Fruit fly (Drosophila melanogaster) whole organism, embryonic: ENCODE data around the gene Rrp45.
A peak's percentile ranks its signal among the peaks of the same experiment; 100 is the strongest.

Source experiments
- Adf1 ChIP-seq: fragments of 200-800 bp; sonication (Bioruptor generic); IDR thresholded peaks from 2 replicates; pipeline ENCODE4 v1.3.6; 2022; ENCODE audit warnings: missing biosample characterization, missing genetic modification characterization
- CG10209 ChIP-seq: fragments of 200-800 bp; sonication (Bioruptor generic); optimal IDR thresholded peaks from 3 replicates; lab custom pipeline; 2017; ENCODE audit warnings: missing biosample characterization, mild to moderate bottlenecking, missing genetic modification characterization, missing genetic modification reagents
- CG10565 ChIP-seq: fragments of 200-800 bp; sonication (Bioruptor generic); optimal IDR thresholded peaks from 3 replicates; lab custom pipeline; 2016; ENCODE audit warnings: missing biosample characterization, mild to moderate bottlenecking, missing genetic modification characterization
- CG1603 ChIP-seq: fragments of 200-800 bp; sonication (Bioruptor generic); optimal IDR thresholded peaks from 2 replicates; lab custom pipeline; 2019; ENCODE audit warnings: missing biosample characterization, mild to moderate bottlenecking, missing genetic modification characterization, moderate library complexity
- CG2889 ChIP-seq: fragments of 200-800 bp; sonication (Bioruptor generic); IDR thresholded peaks from 3 replicates; pipeline ENCODE4 v1.3.6; 2022; ENCODE audit warnings: missing biosample characterization, missing genetic modification characterization
- CG30403 ChIP-seq: fragments of 200-800 bp; sonication (Bioruptor generic); optimal IDR thresholded peaks from 3 replicates; lab custom pipeline; 2016; ENCODE audit warnings: missing biosample characterization, missing genetic modification characterization
- CG32532 ChIP-seq: fragments of 200-800 bp; sonication (Bioruptor generic); IDR thresholded peaks from 2 replicates; pipeline ENCODE4 v1.3.6; 2022; ENCODE audit warnings: missing biosample characterization, missing genetic modification characterization
- CG4707 ChIP-seq: fragments of 200-800 bp; sonication (Bioruptor generic); optimal IDR thresholded peaks from 2 replicates; lab custom pipeline; 2018; ENCODE audit warnings: missing biosample characterization, mild to moderate bottlenecking, missing genetic modification characterization, moderate library complexity
- CG6683 ChIP-seq: fragments of 200-800 bp; sonication (Bioruptor generic); optimal IDR thresholded peaks from 2 replicates; lab custom pipeline; 2017; ENCODE audit warnings: missing biosample characterization, mild to moderate bottlenecking, missing genetic modification characterization, missing genetic modification reagents
- CG6689 ChIP-seq: fragments of 200-800 bp; sonication (Bioruptor generic); IDR thresholded peaks from 2 replicates; pipeline ENCODE4 v1.3.6; 2022; ENCODE audit warnings: missing biosample characterization, missing genetic modification characterization
- E2f1 ChIP-seq: fragments of 200-800 bp; sonication (Bioruptor generic); IDR thresholded peaks from 2 replicates; pipeline ENCODE4 v1.3.6; 2022; ENCODE audit warnings: missing biosample characterization, missing genetic modification characterization
- Ets65A ChIP-seq: fragments of 200-800 bp; sonication (Bioruptor generic); peaks from one replicate; lab custom pipeline; 2016; ENCODE audit warnings: missing biosample characterization, missing genetic modification characterization
- Hr3 ChIP-seq: fragments of 200-800 bp; sonication (Bioruptor generic); optimal IDR thresholded peaks from 3 replicates; lab custom pipeline; 2016; ENCODE audit warnings: missing biosample characterization, missing genetic modification characterization
- Jarid2 ChIP-seq: fragments of 200-800 bp; sonication (Bioruptor generic); optimal IDR thresholded peaks from 3 replicates; lab custom pipeline; 2017; ENCODE audit warnings: mild to moderate bottlenecking, missing biosample characterization, missing genetic modification reagents, missing genetic modification characterization
- Med ChIP-seq: fragments of 200-800 bp; sonication (Bioruptor generic); peaks from one replicate; lab custom pipeline; 2016; ENCODE audit warnings: missing biosample characterization, missing genetic modification characterization, mild to moderate bottlenecking, inconsistent platforms, moderate library complexity
- Meics ChIP-seq: fragments of 200-800 bp; sonication (Bioruptor generic); optimal IDR thresholded peaks from 2 replicates; lab custom pipeline; 2017; ENCODE audit warnings: missing biosample characterization, mild to moderate bottlenecking, missing genetic modification characterization
- Nf-YC ChIP-seq: fragments of 200-800 bp; optimal IDR thresholded peaks from 3 replicates; lab custom pipeline; 2019; ENCODE audit warnings: missing biosample characterization, mild to moderate bottlenecking, missing genetic modification characterization, moderate library complexity
- Optix ChIP-seq: fragments of 200-800 bp; sonication (Bioruptor generic); IDR thresholded peaks from 3 replicates; pipeline ENCODE4 v1.3.6; 2022; ENCODE audit warnings: missing biosample characterization, missing genetic modification characterization
- Scr ChIP-seq: fragments of 200-800 bp; sonication (Bioruptor generic); IDR thresholded peaks from 2 replicates; pipeline ENCODE4 v1.3.6; 2022; ENCODE audit warnings: missing biosample characterization, missing genetic modification characterization; ENCODE audit not compliant: partially characterized antibody
- Sox102F ChIP-seq: fragments of 200-800 bp; sonication (Bioruptor generic); optimal IDR thresholded peaks from 2 replicates; lab custom pipeline; 2018; ENCODE audit warnings: missing biosample characterization, mild to moderate bottlenecking, missing genetic modification characterization, moderate library complexity
- Trl ChIP-seq, 3 experiments: fragments of >200 bp in 2 of 3; fragments of 200-800 bp in 1 of 3; sonication (Bioruptor generic) in 1 of 3; optimal IDR thresholded peaks; 2 replicates in 1 of 3; 3 replicates in 2 of 3; lab custom pipeline; 2016 to 2017; ENCODE audit warnings: missing biosample characterization in 1 of 3, missing genetic modification characterization in 1 of 3
- chinmo ChIP-seq: fragments of 200-800 bp; sonication (Bioruptor generic); IDR thresholded peaks from 4 replicates; pipeline ENCODE4 v1.3.6; 2022; ENCODE audit warnings: missing biosample characterization, missing genetic modification characterization; ENCODE audit not compliant: partially characterized antibody
- croc ChIP-seq: fragments of 200-800 bp; sonication (Bioruptor generic); conservative IDR thresholded peaks from 3 replicates; pipeline ENCODE4 v1.3.6; 2022; ENCODE audit warnings: missing biosample characterization, missing genetic modification characterization
- crol ChIP-seq: fragments of 200-800 bp; sonication (Bioruptor generic); IDR thresholded peaks from 2 replicates; pipeline ENCODE4 v1.3.6; 2022; ENCODE audit warnings: missing biosample characterization, missing genetic modification characterization
- exex ChIP-seq: fragments of 200-800 bp; sonication (Bioruptor generic); optimal IDR thresholded peaks from 4 replicates; lab custom pipeline; 2018; ENCODE audit warnings: missing biosample characterization, mild to moderate bottlenecking, missing genetic modification characterization, moderate library complexity
- ftz-f1 ChIP-seq: fragments of 200-800 bp; sonication (Bioruptor generic); optimal IDR thresholded peaks from 2 replicates; lab custom pipeline; 2016; ENCODE audit warnings: missing biosample characterization, missing genetic modification characterization
- gcm2 ChIP-seq: fragments of 200-800 bp; sonication (Bioruptor generic); optimal IDR thresholded peaks from 2 replicates; lab custom pipeline; 2016; ENCODE audit warnings: missing biosample characterization, missing genetic modification characterization
- gem ChIP-seq: fragments of 200-800 bp; sonication (Bioruptor generic); optimal IDR thresholded peaks from 2 replicates; lab custom pipeline; 2019; ENCODE audit warnings: missing biosample characterization, mild to moderate bottlenecking, missing genetic modification characterization, moderate library complexity
- kni ChIP-seq: fragments of 200-800 bp; sonication (Bioruptor generic); optimal IDR thresholded peaks from 3 replicates; lab custom pipeline; 2017; ENCODE audit warnings: mild to moderate bottlenecking, missing biosample characterization, missing genetic modification reagents, missing genetic modification characterization
- lmd ChIP-seq: fragments of 200-800 bp; sonication (Bioruptor generic); IDR thresholded peaks from 2 replicates; pipeline ENCODE4 v1.3.6; 2022; ENCODE audit warnings: missing biosample characterization, missing genetic modification characterization
- nom ChIP-seq: fragments of 200-800 bp; sonication (Bioruptor generic); optimal IDR thresholded peaks from 2 replicates; lab custom pipeline; 2017; ENCODE audit warnings: missing biosample characterization, missing genetic modification characterization, mild to moderate bottlenecking, moderate library complexity, missing genetic modification reagents
- otp ChIP-seq: fragments of 200-800 bp; sonication (Bioruptor generic); IDR thresholded peaks from 3 replicates; pipeline ENCODE4, ENCODE4 v1.3.6; 2022; ENCODE audit warnings: missing biosample characterization, missing genetic modification characterization
- row ChIP-seq: fragments of 200-800 bp; sonication (Bioruptor generic); IDR thresholded peaks from 3 replicates; pipeline ENCODE4 v1.3.6; 2022; ENCODE audit warnings: missing biosample characterization, missing genetic modification characterization
- sc ChIP-seq, 3 experiments: fragments of >200 bp in 2 of 3; fragments of 200-800 bp in 1 of 3; sonication (Bioruptor generic) in 1 of 3; optimal IDR thresholded peaks; 2 replicates in 2 of 3; 3 replicates in 1 of 3; lab custom pipeline; 2017; ENCODE audit warnings: mild to moderate bottlenecking in 1 of 3, missing biosample characterization in 1 of 3, missing genetic modification characterization in 1 of 3, missing genetic modification reagents in 1 of 3
- slbo ChIP-seq: fragments of 200-800 bp; sonication (Bioruptor generic); IDR thresholded peaks from 2 replicates; pipeline ENCODE4 v1.3.6; 2022; ENCODE audit warnings: missing biosample characterization, missing genetic modification characterization
- slou ChIP-seq: fragments of 200-800 bp; sonication (Bioruptor generic); optimal IDR thresholded peaks from 3 replicates; lab custom pipeline; 2016; ENCODE audit warnings: missing biosample characterization, missing genetic modification characterization
- tll ChIP-seq, 2 experiments: fragments of 200-800 bp in 1 of 2; fragments of >200 bp in 1 of 2; sonication (Bioruptor generic) in 1 of 2; optimal IDR thresholded peaks; 2 replicates each; lab custom pipeline; 2017 to 2019; ENCODE audit warnings: missing biosample characterization in 2 of 2, missing genetic modification characterization in 2 of 2, mild to moderate bottlenecking in 1 of 2, moderate library complexity in 1 of 2
- ttk ChIP-seq: fragments of 200-800 bp; sonication (Bioruptor generic); IDR thresholded peaks from 2 replicates; pipeline ENCODE4 v2.1.2; 2022; ENCODE audit warnings: missing biosample characterization, missing genetic modification characterization
- vvl ChIP-seq: fragments of 200-800 bp; sonication (Bioruptor generic); IDR thresholded peaks from 2 replicates; pipeline ENCODE4 v1.3.6; 2022; ENCODE audit warnings: missing biosample characterization, missing genetic modification characterization

Rrp45 gene

DNA sequence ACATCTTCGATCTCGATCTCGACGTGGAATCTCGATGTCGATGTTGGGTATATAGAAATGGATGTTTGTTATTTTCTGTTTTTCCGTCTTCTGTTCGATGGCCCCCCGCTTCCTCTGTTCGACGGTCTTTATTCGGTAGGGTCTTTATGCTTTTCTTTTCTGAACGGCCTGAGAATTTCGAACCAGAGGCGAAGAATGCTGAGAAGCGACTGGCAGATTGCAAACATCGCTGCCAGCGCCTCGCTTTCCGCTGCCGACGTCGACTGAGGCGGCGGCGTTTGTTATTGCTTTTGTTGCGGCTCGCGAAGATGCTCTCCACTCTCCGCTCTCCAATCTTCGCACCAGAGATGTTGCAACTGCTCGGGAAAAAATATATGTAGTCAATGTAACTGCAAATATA, 44.2 kb upstream of the Rrp45 start, which contains the start of the genes CG13004 and CG46306:
CG13004 (minus strand) TSS at position 217 of the 400 bp plus-strand sequence.
CG46306 (minus strand) TSS at position 217 of the 400 bp plus-strand sequence.
- TF ChIP-seq gcm2 (GFP tag; lab: Kevin White, UChicago) (no peak), CG10565 (GFP tag; lab: Kevin White, UChicago) (no peak), Sox102F (GFP tag; lab: Kevin White, UChicago) (no peak), Med (GFP tag; lab: Kevin White, UChicago) (peak; percentile 72), chinmo (GFP tag; lab: Robert Waterston, UW) (0 out of 4 replicates have a peak, but pooled peaks have one; percentile 26), crol (GFP tag; lab: Robert Waterston, UW) (0 out of 2 replicates have a peak, but pooled peaks have one; percentile 12), kni (GFP tag; lab: Kevin White, UChicago) (no peak), CG32532 (GFP tag; lab: Robert Waterston, UW) (peak; percentile 11; the same call in 1 of the 2 replicates), Ets65A (GFP tag; lab: Kevin White, UChicago) (no peak), CG1603 (tag; lab: Kevin White, UChicago) (no peak), tll (GFP tag; optimal IDR thresholded peaks at IDR 0.05; lab: Kevin White, UChicago) (no peak), CG4707 (no peak), Hr3 (GFP tag; lab: Kevin White, UChicago) (no peak), slbo (GFP tag; lab: Robert Waterston, UW) (peak; percentile 27; the same call in 1 of the 2 replicates), Nf-YC (tag; lab: Kevin White, UChicago) (no peak), row (GFP tag; lab: Robert Waterston, UW) (peak; percentile 9; the same call in 1 of the 3 replicates), Meics (GFP tag; lab: Kevin White, UChicago) (no peak), E2f1 (GFP tag; lab: Robert Waterston, UW) (no peak), lmd (GFP tag; lab: Robert Waterston, UW) (no peak), Adf1 (GFP tag; lab: Robert Waterston, UW) (peak; percentile 86), exex (tag; lab: Kevin White, UChicago) (no peak), Optix (no peak), Scr (GFP tag; lab: Robert Waterston, UW) (no peak), CG30403 (no peak), ttk (GFP tag; lab: Robert Waterston, UW) (no peak), slou (GFP tag; lab: Kevin White, UChicago) (no peak), CG10209 (no peak), Jarid2 (GFP tag; lab: Kevin White, UChicago) (peak; percentile 58), CG6683 (GFP tag; lab: Kevin White, UChicago) (no peak), nom (GFP tag; lab: Kevin White, UChicago) (peak; percentile 55), otp (GFP tag; lab: Robert Waterston, UW) (no peak), Trl (optimal IDR thresholded peaks at IDR 0.05; lab: Kevin White, UChicago) (peak; percentile 11 to 34), Trl (GFP tag; optimal IDR thresholded peaks at IDR 0.05; lab: Kevin White, UChicago) (no peak), gem (no peak), CG2889 (GFP tag; lab: Robert Waterston, UW) (no peak), ftz-f1 (GFP tag; lab: Kevin White, UChicago) (no peak), sc (optimal IDR thresholded peaks at IDR 0.05; lab: Kevin White, UChicago) (no peak), sc (GFP tag; optimal IDR thresholded peaks at IDR 0.05; lab: Kevin White, UChicago) (no peak), croc (GFP tag; lab: Robert Waterston, UW) (no peak), vvl (GFP tag; lab: Robert Waterston, UW) (no peak), CG6689 (GFP tag; lab: Robert Waterston, UW) (no peak)
